Fruit fly (Drosophila melanogaster) whole organism, prepupa: ENCODE results near the gene Teh1.

Experiments used
- Blimp-1 ChIP-seq: fragments of 200-800 bp; sonication (Bioruptor generic); optimal IDR thresholded peaks from 3 replicates; lab custom pipeline; 2017; ENCODE audit warnings: missing biosample characterization, missing genetic modification characterization, mild to moderate bottlenecking, moderate library complexity, missing genetic modification reagents
- CG10631 ChIP-seq: fragments of 200-800 bp; sonication (Bioruptor generic); optimal IDR thresholded peaks from 2 replicates; lab custom pipeline; 2016; ENCODE audit warnings: missing biosample characterization, missing genetic modification characterization
- CG10669 ChIP-seq: fragments of 200-800 bp; sonication (Bioruptor generic); optimal IDR thresholded peaks from 3 replicates; lab custom pipeline; 2018; ENCODE audit warnings: missing biosample characterization, mild to moderate bottlenecking, missing genetic modification characterization, moderate library complexity
- CG11294 ChIP-seq: fragments of 200-800 bp; sonication (Bioruptor generic); IDR thresholded peaks from 2 replicates; pipeline ENCODE4 v1.3.6; 2022; ENCODE audit warnings: missing biosample characterization, missing genetic modification characterization
- CG11902 ChIP-seq: fragments of 200-800 bp; sonication (Bioruptor generic); optimal IDR thresholded peaks from 3 replicates; lab custom pipeline; 2016; ENCODE audit warnings: missing biosample characterization, missing genetic modification characterization
- CG15336 ChIP-seq: fragments of 200-800 bp; sonication (Bioruptor generic); IDR thresholded peaks from 2 replicates; pipeline ENCODE4 v1.3.6; 2022; ENCODE audit warnings: missing biosample characterization, missing genetic modification characterization
- CG1621 ChIP-seq: fragments of 200-800 bp; sonication (Bioruptor generic); optimal IDR thresholded peaks from 3 replicates; lab custom pipeline; 2018; ENCODE audit warnings: missing biosample characterization, mild to moderate bottlenecking, missing genetic modification characterization
- CG16779 ChIP-seq: fragments of 200-800 bp; sonication (Bioruptor generic); optimal IDR thresholded peaks from 3 replicates; lab custom pipeline; 2017; ENCODE audit warnings: missing biosample characterization, mild to moderate bottlenecking, missing genetic modification characterization
- CG3032 ChIP-seq: fragments of 200-800 bp; optimal IDR thresholded peaks from 2 replicates; lab custom pipeline; 2019; ENCODE audit warnings: missing biosample characterization, mild to moderate bottlenecking, missing genetic modification characterization, moderate library complexity
- CG31627 ChIP-seq: fragments of 200-800 bp; sonication (Bioruptor generic); optimal IDR thresholded peaks from 3 replicates; lab custom pipeline; 2016; ENCODE audit warnings: missing biosample characterization, missing genetic modification characterization
- CG32006 ChIP-seq: fragments of 200-800 bp; sonication (Bioruptor generic); optimal IDR thresholded peaks from 3 replicates; lab custom pipeline; 2017; ENCODE audit warnings: missing biosample characterization, mild to moderate bottlenecking, missing genetic modification characterization
- CG4318 ChIP-seq: fragments of 200-800 bp; sonication (Bioruptor generic); optimal IDR thresholded peaks from 3 replicates; lab custom pipeline; 2017; ENCODE audit warnings: missing biosample characterization, mild to moderate bottlenecking, missing genetic modification characterization
- CG6163 ChIP-seq: fragments of 200-800 bp; sonication (Bioruptor generic); IDR thresholded peaks from 3 replicates; pipeline ENCODE4 v1.3.6; 2022; ENCODE audit warnings: missing biosample characterization, missing genetic modification characterization
- CG6276 ChIP-seq: fragments of 200-800 bp; sonication (Bioruptor generic); optimal IDR thresholded peaks from 2 replicates; lab custom pipeline; 2017; ENCODE audit warnings: missing biosample characterization, mild to moderate bottlenecking, missing genetic modification characterization
- CG6792 ChIP-seq: fragments of 200-800 bp; sonication (Bioruptor generic); optimal IDR thresholded peaks from 3 replicates; lab custom pipeline; 2016; ENCODE audit warnings: missing biosample characterization, missing genetic modification characterization
- CG6854 ChIP-seq: fragments of 200-800 bp; sonication (Bioruptor generic); optimal IDR thresholded peaks from 2 replicates; lab custom pipeline; 2017; ENCODE audit warnings: missing biosample characterization, mild to moderate bottlenecking, missing genetic modification characterization
- CG7368 ChIP-seq: fragments of 200-800 bp; sonication (Bioruptor generic); optimal IDR thresholded peaks from 3 replicates; lab custom pipeline; 2016; ENCODE audit warnings: missing biosample characterization, missing genetic modification characterization
- CG8119 ChIP-seq: fragments of 200-800 bp; sonication (Bioruptor generic); IDR thresholded peaks from 3 replicates; pipeline ENCODE4 v1.3.6; 2022; ENCODE audit warnings: missing biosample characterization, missing genetic modification characterization
- CG8319 ChIP-seq: fragments of 200-800 bp; sonication (Bioruptor generic); optimal IDR thresholded peaks from 3 replicates; lab custom pipeline; 2016; ENCODE audit warnings: missing biosample characterization, missing genetic modification characterization
- Eip75B ChIP-seq: fragments of 200-800 bp; sonication (Bioruptor generic); optimal IDR thresholded peaks from 3 replicates; lab custom pipeline; 2016; ENCODE audit warnings: missing biosample characterization, missing genetic modification characterization
- Eip78C ChIP-seq: fragments of 200-800 bp; sonication (Bioruptor generic); peaks from one replicate; lab custom pipeline; 2016; ENCODE audit warnings: missing biosample characterization, missing genetic modification characterization
- Eip93F ChIP-seq: fragments of 200-800 bp; sonication (Bioruptor generic); optimal IDR thresholded peaks from 2 replicates; lab custom pipeline; 2016; ENCODE audit warnings: missing biosample characterization, mild to moderate bottlenecking, missing genetic modification characterization
- Ets21C ChIP-seq: fragments of 200-800 bp; sonication (Bioruptor generic); optimal IDR thresholded peaks from 3 replicates; lab custom pipeline; 2016; ENCODE audit warnings: missing biosample characterization, missing genetic modification characterization
- Ets96B ChIP-seq: fragments of 200-800 bp; optimal IDR thresholded peaks from 2 replicates; lab custom pipeline; 2019; ENCODE audit warnings: missing biosample characterization, mild to moderate bottlenecking, missing genetic modification characterization, moderate library complexity
- Gug ChIP-seq: fragments of 200-800 bp; sonication (Bioruptor generic); IDR thresholded peaks from 2 replicates; pipeline ENCODE4 v1.3.6; 2022; ENCODE audit warnings: missing biosample characterization, missing genetic modification characterization
- Hr38 ChIP-seq: sonication (Bioruptor generic); optimal IDR thresholded peaks from 2 replicates; lab custom pipeline; 2016; ENCODE audit warnings: missing biosample characterization, missing genetic modification characterization
- Hr4 ChIP-seq: fragments of 200-800 bp; sonication (Bioruptor generic); optimal IDR thresholded peaks from 3 replicates; lab custom pipeline; 2016; ENCODE audit warnings: missing biosample characterization, missing genetic modification characterization
- Met ChIP-seq: fragments of 200-800 bp; sonication (Bioruptor generic); optimal IDR thresholded peaks from 3 replicates; lab custom pipeline; 2016; ENCODE audit warnings: missing biosample characterization, missing genetic modification characterization
- OdsH ChIP-seq: fragments of 200-800 bp; sonication (Bioruptor generic); optimal IDR thresholded peaks from 3 replicates; lab custom pipeline; 2016; ENCODE audit warnings: missing biosample characterization, missing genetic modification characterization
- Sox102F ChIP-seq: fragments of 200-800 bp; sonication (Bioruptor generic); optimal IDR thresholded peaks from 2 replicates; lab custom pipeline; 2016; ENCODE audit warnings: missing biosample characterization, mild to moderate bottlenecking, missing genetic modification characterization
- Sox14 ChIP-seq: fragments of 200-800 bp; sonication (Bioruptor generic); optimal IDR thresholded peaks from 3 replicates; lab custom pipeline; 2016; ENCODE audit warnings: missing biosample characterization, missing genetic modification characterization
- Sox15 ChIP-seq: fragments of 200-800 bp; sonication (Bioruptor generic); optimal IDR thresholded peaks from 3 replicates; lab custom pipeline; 2016; ENCODE audit warnings: missing biosample characterization, missing genetic modification characterization
- achi ChIP-seq: fragments of 200-800 bp; sonication (Bioruptor generic); optimal IDR thresholded peaks from 3 replicates; lab custom pipeline; 2016; ENCODE audit warnings: missing biosample characterization, missing genetic modification characterization
- cyc ChIP-seq: fragments of 200-800 bp; sonication (Bioruptor generic); optimal IDR thresholded peaks from 3 replicates; lab custom pipeline; 2016; ENCODE audit warnings: missing biosample characterization, missing genetic modification characterization
- dac ChIP-seq: fragments of 200-800 bp; sonication (Bioruptor generic); optimal IDR thresholded peaks from 2 replicates; lab custom pipeline; 2017; ENCODE audit warnings: missing biosample characterization, mild to moderate bottlenecking, missing genetic modification characterization
- dsx ChIP-seq: fragments of 200-800 bp; optimal IDR thresholded peaks from 3 replicates; lab custom pipeline; 2019; ENCODE audit warnings: missing biosample characterization, mild to moderate bottlenecking, missing genetic modification characterization, moderate library complexity; ENCODE audit not compliant: poor library complexity, severe bottlenecking
- eg ChIP-seq: fragments of 200-800 bp; sonication (Bioruptor generic); IDR thresholded peaks from 3 replicates; pipeline ENCODE4 v1.3.6; 2022; ENCODE audit warnings: missing biosample characterization, missing genetic modification characterization
- esn ChIP-seq: fragments of 200-800 bp; sonication (Bioruptor generic); optimal IDR thresholded peaks from 2 replicates; lab custom pipeline; 2016; ENCODE audit warnings: missing biosample characterization, mild to moderate bottlenecking, missing genetic modification characterization, moderate library complexity
- fd59A ChIP-seq: fragments of 200-800 bp; sonication (Bioruptor generic); optimal IDR thresholded peaks from 2 replicates; lab custom pipeline; 2017; ENCODE audit warnings: missing biosample characterization, mild to moderate bottlenecking, missing genetic modification characterization, missing genetic modification reagents
- fd85E ChIP-seq: fragments of 200-800 bp; sonication (Bioruptor generic); optimal IDR thresholded peaks from 3 replicates; lab custom pipeline; 2016; ENCODE audit warnings: missing biosample characterization, missing genetic modification characterization
- fkh ChIP-seq: fragments of 200-800 bp; sonication (Bioruptor generic); optimal IDR thresholded peaks from 3 replicates; lab custom pipeline; 2017; ENCODE audit warnings: missing biosample characterization, mild to moderate bottlenecking, missing genetic modification characterization, moderate library complexity
- lz ChIP-seq: fragments of 200-800 bp; sonication (Bioruptor generic); optimal IDR thresholded peaks from 3 replicates; lab custom pipeline; 2016; ENCODE audit warnings: missing biosample characterization, missing genetic modification characterization
- ss ChIP-seq, 2 experiments: fragments of 200-800 bp; sonication (Bioruptor generic); optimal IDR thresholded peaks; 2 replicates in 1 of 2; 3 replicates in 1 of 2; lab custom pipeline; 2017 to 2018; ENCODE audit warnings: mild to moderate bottlenecking in 2 of 2, missing biosample characterization in 2 of 2, missing genetic modification characterization in 2 of 2, moderate library complexity in 1 of 2
- svp ChIP-seq: fragments of 200-800 bp; sonication (Bioruptor generic); peaks from one replicate; lab custom pipeline; 2016; ENCODE audit warnings: missing biosample characterization, missing genetic modification characterization
- topi ChIP-seq: fragments of 200-800 bp; sonication (Bioruptor generic); optimal IDR thresholded peaks from 3 replicates; lab custom pipeline; 2016; ENCODE audit warnings: missing biosample characterization, missing genetic modification characterization

Gene Teh1

dm6 chr3R:9783240-9783917 lies 84.5 kb downstream of the Teh1 start (continued):
- TF ChIP-seq CG8119 (GFP tag; lab: Robert Waterston, UW) (no peak; the same call in 2 of the 3 replicates), CG6792 (GFP tag; lab: Kevin White, UChicago) (no peak), CG32006 (GFP tag; lab: Kevin White, UChicago) (peak; percentile 41), CG10669 (GFP tag; lab: Kevin White, UChicago) (no peak)
- TF ChIP-seq, all 60 proteins: peak for 11

dm6 chr3R:9779764-9780163 lies 88.2 kb downstream of the Teh1 start, which contains the start of gene CG12947:
Gene CG12947 (plus strand): TSS chr3R:9780064.
- TF ChIP-seq eg (GFP tag; lab: Robert Waterston, UW) (0 out of 3 replicates have a peak, but pooled peaks have one; percentile 22), CG6276 (GFP tag; lab: Kevin White, UChicago) (peak; percentile 12), ss (GFP tag; optimal IDR thresholded peaks at IDR 0.05; lab: Kevin White, UChicago) (no peak), CG1621 (tag; lab: Kevin White, UChicago) (peak; percentile 1), CG6854 (GFP tag; lab: Kevin White, UChicago) (no peak), Blimp-1 (GFP tag; lab: Kevin White, UChicago) (no peak), Sox14 (no peak), CG6792 (GFP tag; lab: Kevin White, UChicago) (no peak), fd85E (no peak), CG15336 (GFP tag; lab: Robert Waterston, UW) (peak; percentile 27; the same call in 1 of the 2 replicates), lz (no peak), Eip78C (GFP tag; lab: Kevin White, UChicago) (peak; percentile 65)

dm6 chr3R:9777941-9778360 lies 90.0 kb downstream of the Teh1 start, which contains the start of gene RpS29:
Gene RpS29 (plus strand): TSS chr3R:9778042.
- TF ChIP-seq dsx (GFP tag; lab: Kevin White, UChicago) (peak; percentile 5), CG10631 (GFP tag; lab: Kevin White, UChicago) (peak; percentile 36), CG31627 (GFP tag; lab: Kevin White, UChicago) (peak; percentile 76), svp (GFP tag; lab: Kevin White, UChicago) (peak; percentile 67), fd85E (no peak), Met (GFP tag; lab: Kevin White, UChicago) (no peak), Ets21C (GFP tag; lab: Kevin White, UChicago) (no peak), CG3032 (tag; lab: Kevin White, UChicago) (peak; percentile 47), Ets96B (no peak), CG10669 (GFP tag; lab: Kevin White, UChicago) (peak; percentile 10), topi (GFP tag; lab: Kevin White, UChicago) (peak; percentile 76), fkh (GFP tag; lab: Kevin White, UChicago) (no peak), cyc (GFP tag; lab: Kevin White, UChicago) (peak; percentile 73), Sox15 (peak; percentile 33), eg (GFP tag; lab: Robert Waterston, UW) (0 out of 3 replicates have a peak, but pooled peaks have one; percentile 44), Eip93F (no peak), OdsH (GFP tag; lab: Kevin White, UChicago) (peak; percentile 51), CG11294 (no peak), Hr4 (GFP tag; lab: Kevin White, UChicago) (peak; percentile 22), dac (GFP tag; lab: Kevin White, UChicago) (no peak), CG6163 (peak; percentile 53; the same call in 2 of the 3 replicates), fd59A (GFP tag; lab: Kevin White, UChicago) (no peak), CG16779 (tag; lab: Kevin White, UChicago) (no peak), Eip75B (GFP tag; lab: Kevin White, UChicago) (peak; percentile 57), CG6792 (GFP tag; lab: Kevin White, UChicago) (peak; percentile 38), achi (GFP tag; lab: Kevin White, UChicago) (peak; percentile 29), CG4318 (no peak), Sox14 (peak; percentile 62), ss (GFP tag; optimal IDR thresholded peaks at IDR 0.05; lab: Kevin White, UChicago) (peak; percentile 38 to 71), CG7368 (peak; percentile 49), Gug (GFP tag; lab: Robert Waterston, UW) (no peak), esn (peak; percentile 77), Hr38 (GFP tag; lab: Kevin White, UChicago) (peak; percentile 4), CG8319 (GFP tag; lab: Kevin White, UChicago) (no peak), CG11902 (GFP tag; lab: Kevin White, UChicago) (peak; percentile 26), Eip78C (GFP tag; lab: Kevin White, UChicago) (peak; percentile 79), Sox102F (GFP tag; lab: Kevin White, UChicago) (peak; percentile 50), CG6854 (GFP tag; lab: Kevin White, UChicago) (peak; percentile 74)
